Worm (Caenorhabditis elegans): ENCODE measurements around the gene mgl-1.

DNA sequence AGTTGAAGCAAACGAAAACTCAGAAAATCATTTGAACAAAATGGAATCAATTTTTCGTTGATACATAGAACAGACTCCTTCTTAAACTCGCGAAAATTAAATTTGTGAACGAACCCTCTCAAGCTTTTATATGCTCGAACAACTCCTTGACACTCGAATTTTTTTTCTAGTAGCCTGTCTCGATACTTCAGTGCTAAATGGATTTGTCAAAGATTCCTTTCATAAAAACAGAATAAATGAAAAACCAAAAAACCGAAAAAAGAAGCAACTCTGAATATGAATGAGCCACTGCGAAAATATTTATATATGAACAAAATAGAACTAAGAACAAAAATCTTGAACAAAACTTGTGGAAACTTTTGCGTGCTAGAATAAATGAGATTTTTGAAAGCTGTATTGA is 33.9 kb upstream of the mgl-1 start:
- TF ChIP-seq him-1 (tag; optimal IDR thresholded peaks at IDR 0.05) (no peak), W03F9.2 (tag; optimal IDR thresholded peaks at IDR 0.05) (no peak)
